Worm (Caenorhabditis elegans) whole organism, young adult: ENCODE results near the gene cpt-3.

Experiments
- B0035.1 ChIP-seq: sonication (generic microtip); optimal IDR thresholded peaks from 2 replicates; lab custom pipeline; 2016; ENCODE audit warnings: missing genetic modification characterization, mild to moderate bottlenecking, missing compliant biosample characterization, missing genotype, missing genetic modification reagents
- B0336.3 ChIP-seq: fragments of 200-800 bp; sonication (Bioruptor generic); IDR thresholded peaks from 2 replicates; pipeline ENCODE4 v1.3.6; 2022; ENCODE audit warnings: missing genetic modification characterization, missing compliant biosample characterization
- C06A6.2 ChIP-seq: fragments of 200-800 bp; sonication (Bioruptor generic); conservative IDR thresholded peaks from 2 replicates; pipeline ENCODE4 v1.3.6; 2022; ENCODE audit warnings: missing genetic modification characterization, missing compliant biosample characterization
- D2030.7 ChIP-seq: fragments of 200-800 bp; sonication (Bioruptor generic); IDR thresholded peaks from 2 replicates; pipeline ENCODE4 v1.3.6; 2022; ENCODE audit warnings: missing genetic modification reagents, missing genetic modification characterization, missing compliant biosample characterization
- F22D6.2 ChIP-seq: sonication (generic microtip); optimal IDR thresholded peaks from 2 replicates; lab custom pipeline; 2016; ENCODE audit warnings: mild to moderate bottlenecking, missing genetic modification characterization, missing compliant biosample characterization
- F33H1.4 ChIP-seq: fragments of 200-800 bp; sonication (Bioruptor generic); IDR thresholded peaks from 2 replicates; pipeline ENCODE4 v1.3.6; 2022; ENCODE audit warnings: missing genetic modification reagents, missing genetic modification characterization, missing compliant biosample characterization
- F39B2.1 ChIP-seq: fragments of 200-800 bp; sonication (Bioruptor generic); IDR thresholded peaks from 2 replicates; pipeline ENCODE4 v1.3.6; 2022; ENCODE audit warnings: missing genetic modification reagents, missing genetic modification characterization, missing compliant biosample characterization
- F55B11.4 ChIP-seq: sonication (generic microtip); optimal IDR thresholded peaks from 2 replicates; lab custom pipeline; 2016; ENCODE audit warnings: missing compliant biosample characterization, missing genetic modification characterization, borderline replicate concordance; ENCODE audit not compliant: insufficient read depth
- F57A8.1 ChIP-seq: fragments of 200-800 bp; sonication (Bioruptor generic); optimal IDR thresholded peaks from 2 replicates; lab custom pipeline; 2018; ENCODE audit warnings: mild to moderate bottlenecking, missing genetic modification characterization, moderate library complexity, missing compliant biosample characterization
- K12H6.12 ChIP-seq: fragments of 200-800 bp; sonication (Bioruptor generic); optimal IDR thresholded peaks from 2 replicates; lab custom pipeline; 2018; ENCODE audit warnings: mild to moderate bottlenecking, missing genetic modification characterization, missing compliant biosample characterization
- T07F8.4 ChIP-seq: sonication (generic microtip); optimal IDR thresholded peaks from 2 replicates; lab custom pipeline; 2016; ENCODE audit warnings: mild to moderate bottlenecking, missing genetic modification characterization, moderate library complexity, missing compliant biosample characterization
- T26A5.8 ChIP-seq: sonication (generic microtip); optimal IDR thresholded peaks from 2 replicates; lab custom pipeline; 2016; ENCODE audit warnings: missing genetic modification characterization, missing compliant biosample characterization
- Y53G8AR.9 ChIP-seq: fragments of 200-800 bp; sonication (Bioruptor generic); conservative IDR thresholded peaks from 2 replicates; pipeline ENCODE4 v1.3.6; 2022; ENCODE audit warnings: missing genetic modification reagents, missing genetic modification characterization, missing compliant biosample characterization
- Y79H2A.3 ChIP-seq: fragments of 200-800 bp; sonication (Bioruptor generic); conservative IDR thresholded peaks from 2 replicates; pipeline ENCODE4 v1.3.6; 2022; ENCODE audit warnings: missing genetic modification reagents, missing genetic modification characterization, missing compliant biosample characterization
- aptf-3 ChIP-seq: fragments of 200-800 bp; sonication (Bioruptor generic); IDR thresholded peaks from 2 replicates; pipeline ENCODE4 v1.3.6; 2022; ENCODE audit warnings: missing genetic modification characterization, missing compliant biosample characterization
- atf-7 ChIP-seq: sonication (generic microtip); optimal IDR thresholded peaks from 2 replicates; lab custom pipeline; 2017; ENCODE audit warnings: mild to moderate bottlenecking, missing genetic modification characterization, missing compliant biosample characterization
- attf-5 ChIP-seq: fragments of 200-800 bp; sonication (Bioruptor generic); optimal IDR thresholded peaks from 2 replicates; lab custom pipeline; 2018; ENCODE audit warnings: mild to moderate bottlenecking, missing genetic modification characterization, missing compliant biosample characterization
- ccch-3 ChIP-seq: fragments of 200-800 bp; sonication (Bioruptor generic); optimal IDR thresholded peaks from 2 replicates; lab custom pipeline; 2018; ENCODE audit warnings: mild to moderate bottlenecking, missing genetic modification characterization, missing compliant biosample characterization
- cebp-1 ChIP-seq, 2 experiments: fragments of 200-800 bp in 1 of 2; sonication (Bioruptor generic) in 1 of 2; sonication (generic microtip) in 1 of 2; IDR thresholded peaks in 1 of 2; optimal IDR thresholded peaks in 1 of 2; 2 replicates each; pipeline versions ENCODE4 v1.3.6 to Lab custom; 2017 to 2022; ENCODE audit warnings: missing compliant biosample characterization in 2 of 2, missing genetic modification characterization in 2 of 2, mild to moderate bottlenecking in 1 of 2, missing genetic modification reagents in 1 of 2, moderate library complexity in 1 of 2
- chd-7 ChIP-seq: sonication (generic microtip); optimal IDR thresholded peaks from 2 replicates; lab custom pipeline; 2016; ENCODE audit warnings: mild to moderate bottlenecking, missing genetic modification characterization, moderate library complexity, missing compliant biosample characterization
- dox-1 ChIP-seq: fragments of 200-800 bp; sonication (Bioruptor generic); IDR thresholded peaks from 2 replicates; pipeline ENCODE4 v1.3.6; 2022; ENCODE audit warnings: missing genetic modification reagents, missing genetic modification characterization, missing compliant biosample characterization
- egl-44 ChIP-seq: fragments of 200-800 bp; sonication (Bioruptor generic); IDR thresholded peaks from 2 replicates; pipeline ENCODE4 v1.3.6; 2022; ENCODE audit warnings: missing genetic modification reagents, missing genetic modification characterization, missing compliant biosample characterization
- ekl-4 ChIP-seq: fragments of 200-800 bp; sonication (Bioruptor generic); IDR thresholded peaks from 2 replicates; pipeline ENCODE4 v1.3.6; 2022; ENCODE audit warnings: missing genetic modification reagents, missing genetic modification characterization, missing compliant biosample characterization
- hmg-1.2 ChIP-seq: fragments of 200-800 bp; sonication (Bioruptor generic); IDR thresholded peaks from 2 replicates; pipeline ENCODE4 v1.3.6; 2022; ENCODE audit warnings: missing genetic modification reagents, missing genetic modification characterization, missing compliant biosample characterization
- let-526 ChIP-seq: fragments of 200-800 bp; sonication (Bioruptor generic); IDR thresholded peaks from 2 replicates; pipeline ENCODE4 v1.3.6; 2022; ENCODE audit warnings: missing genetic modification reagents, missing genetic modification characterization, missing compliant biosample characterization
- let-607 ChIP-seq, 2 experiments: fragments of 200-800 bp in 1 of 2; sonication (Bioruptor generic) in 1 of 2; sonication (generic microtip) in 1 of 2; optimal IDR thresholded peaks; 2 replicates each; lab custom pipeline; 2016 to 2018; ENCODE audit warnings: mild to moderate bottlenecking in 2 of 2, missing compliant biosample characterization in 2 of 2, missing genetic modification characterization in 2 of 2, moderate library complexity in 2 of 2, missing genotype in 1 of 2
- lsl-1 ChIP-seq: fragments of 200-800 bp; sonication (Bioruptor generic); optimal IDR thresholded peaks from 2 replicates; lab custom pipeline; 2018; ENCODE audit warnings: mild to moderate bottlenecking, missing genetic modification characterization, moderate library complexity, missing compliant biosample characterization
- madf-10 ChIP-seq: sonication (generic microtip); optimal IDR thresholded peaks from 2 replicates; lab custom pipeline; 2016; ENCODE audit warnings: mild to moderate bottlenecking, missing genetic modification characterization, missing compliant biosample characterization
- mcd-1 ChIP-seq: fragments of 200-800 bp; sonication (Bioruptor generic); IDR thresholded peaks from 2 replicates; pipeline ENCODE4 v1.3.6; 2022; ENCODE audit warnings: missing genetic modification reagents, missing genetic modification characterization, missing compliant biosample characterization
- mxl-1 ChIP-seq: sonication (generic microtip); optimal IDR thresholded peaks from 2 replicates; lab custom pipeline; 2016; ENCODE audit warnings: missing genetic modification characterization, missing compliant biosample characterization
- nfyb-1 ChIP-seq: fragments of 200-800 bp; sonication (Bioruptor generic); IDR thresholded peaks from 2 replicates; pipeline ENCODE4 v1.3.6; 2022; ENCODE audit warnings: missing genetic modification reagents, missing genetic modification characterization, missing compliant biosample characterization
- nhr-120 ChIP-seq: fragments of 200-800 bp; sonication (Bioruptor generic); IDR thresholded peaks from 2 replicates; pipeline ENCODE4 v1.3.6; 2022; ENCODE audit warnings: missing genetic modification characterization, missing compliant biosample characterization
- nhr-27 ChIP-seq: fragments of 200-800 bp; sonication (Bioruptor generic); optimal IDR thresholded peaks from 2 replicates; lab custom pipeline; 2018; ENCODE audit warnings: mild to moderate bottlenecking, missing genetic modification characterization, moderate library complexity, missing compliant biosample characterization
- nhr-80 ChIP-seq: sonication (generic microtip); optimal IDR thresholded peaks from 2 replicates; lab custom pipeline; 2016; ENCODE audit warnings: missing genetic modification characterization, missing compliant biosample characterization
- pbrm-1 ChIP-seq: fragments of 200-800 bp; sonication (Bioruptor generic); IDR thresholded peaks from 2 replicates; pipeline ENCODE4 v1.3.6; 2022; ENCODE audit warnings: missing genetic modification reagents, missing genetic modification characterization, missing compliant biosample characterization
- pha-4 ChIP-seq: fragments of 150-350 bp; sonication (generic microtip); optimal IDR thresholded peaks from 2 replicates; lab custom pipeline; 2014; ENCODE audit warnings: missing biosample characterization, missing genetic modification reagents, missing genetic modification characterization
- rcor-1 ChIP-seq: fragments of 200-800 bp; sonication (Bioruptor generic); IDR thresholded peaks from 2 replicates; pipeline ENCODE4 v1.3.6; 2022; ENCODE audit warnings: missing genetic modification reagents, missing genetic modification characterization, missing compliant biosample characterization
- sdz-38 ChIP-seq: sonication (generic microtip); optimal IDR thresholded peaks from 2 replicates; lab custom pipeline; 2016; ENCODE audit warnings: missing genotype, missing genetic modification characterization, missing compliant biosample characterization
- snpc-3.4 ChIP-seq: sonication (generic microtip); optimal IDR thresholded peaks from 2 replicates; lab custom pipeline; 2017; ENCODE audit warnings: missing genetic modification characterization, mild to moderate bottlenecking, missing compliant biosample characterization, antibody characterized with exemption, moderate library complexity, missing genotype, missing genetic modification reagents
- somi-1 ChIP-seq: fragments of 200-800 bp; sonication (Bioruptor generic); optimal IDR thresholded peaks from 2 replicates; lab custom pipeline; 2018; ENCODE audit warnings: mild to moderate bottlenecking, missing genetic modification characterization, missing compliant biosample characterization
- unc-62 ChIP-seq: fragments of 150-350 bp; optimal IDR thresholded peaks from 2 replicates; lab custom pipeline; 2014; ENCODE audit warnings: missing biosample characterization, missing genetic modification reagents, missing genetic modification characterization
- zfh-2 ChIP-seq: fragments of 200-800 bp; sonication (Bioruptor generic); conservative IDR thresholded peaks from 2 replicates; pipeline ENCODE4 v1.3.6; 2022; ENCODE audit warnings: missing genetic modification reagents, missing genetic modification characterization, missing compliant biosample characterization
- zim-3 ChIP-seq: sonication (generic microtip); optimal IDR thresholded peaks from 2 replicates; lab custom pipeline; 2017; ENCODE audit warnings: mild to moderate bottlenecking, missing genetic modification characterization, moderate library complexity, missing compliant biosample characterization
- ztf-18 ChIP-seq: sonication (generic microtip); optimal IDR thresholded peaks from 2 replicates; lab custom pipeline; 2016; ENCODE audit warnings: missing genotype, mild to moderate bottlenecking, missing genetic modification characterization, missing compliant biosample characterization
- ztf-26 ChIP-seq: sonication (generic microtip); optimal IDR thresholded peaks from 2 replicates; lab custom pipeline; 2017; ENCODE audit warnings: missing genetic modification characterization, missing compliant biosample characterization

The cpt-3 gene

ce11 chrIII:2099808-2100366 is 17.3 kb downstream of the cpt-3 start:
- TF ChIP-seq attf-5 (GFP tag; lab: Kevin White, UChicago) (peak; percentile 30), let-607 (tag; optimal IDR thresholded peaks at IDR 0.05; lab: Kevin White, UChicago) (peak in 1 of 2 experiments; percentile 50), nhr-80 (tag; lab: Kevin White, UChicago) (peak; percentile 85), unc-62 (GFP tag; lab: Kevin White, UChicago) (peak; percentile 71), hmg-1.2 (0 out of 2 replicates have a peak, but pooled peaks have one; percentile 15), Y53G8AR.9 (0 out of 2 replicates have a peak, but pooled peaks have one; percentile 37), ztf-18 (tag; lab: Kevin White, UChicago) (no peak), let-526 (GFP tag; lab: Robert Waterston, UW) (peak; percentile 57; the same call in 1 of the 2 replicates), ztf-26 (tag; lab: Kevin White, UChicago) (peak; percentile 28), lsl-1 (GFP tag; lab: Kevin White, UChicago) (no peak), F39B2.1 (GFP tag; lab: Robert Waterston, UW) (no peak), dox-1 (peak; percentile 52; the same call in 1 of the 2 replicates), ekl-4 (GFP tag; lab: Robert Waterston, UW) (peak; percentile 37; the same call in 1 of the 2 replicates), mxl-1 (tag; lab: Kevin White, UChicago) (no peak), zim-3 (no peak), atf-7 (tag; lab: Kevin White, UChicago) (peak; percentile 42), pha-4 (peak; percentile 16), cebp-1 (GFP tag; IDR thresholded peaks at IDR 0.05; lab: Robert Waterston, UW) (no peak), cebp-1 (tag; optimal IDR thresholded peaks at IDR 0.05; lab: Kevin White, UChicago) (peak; percentile 21), B0336.3 (GFP tag; lab: Robert Waterston, UW) (0 out of 2 replicates have a peak, but pooled peaks have one; percentile 17)

ce11 chrIII:2100842-2101241 is 18.2 kb downstream of the cpt-3 start:
- TF ChIP-seq D2030.7, result no peak
- TF ChIP-seq nhr-80 (tag; lab: Kevin White, UChicago), result peak; percentile 7
- no peak for TF ChIP-seq T26A5.8
- TF ChIP-seq Y79H2A.3 (GFP tag; lab: Robert Waterston, UW), result no peak
- TF ChIP-seq F55B11.4, result no peak
- TF ChIP-seq nfyb-1 (GFP tag; lab: Robert Waterston, UW), result peak; percentile 86
- no peak for TF ChIP-seq egl-44 (GFP tag; lab: Robert Waterston, UW)
- TF ChIP-seq snpc-3.4 (tag; lab: Kevin White, UChicago), result no peak
- no peak for TF ChIP-seq C06A6.2 (GFP tag; lab: Robert Waterston, UW)
- no peak for TF ChIP-seq F22D6.2 (tag; lab: Kevin White, UChicago)
- TF ChIP-seq mcd-1, result peak; percentile 75
- TF ChIP-seq T07F8.4 (tag; lab: Kevin White, UChicago), result no peak
- no peak for TF ChIP-seq unc-62 (GFP tag; lab: Kevin White, UChicago)
- TF ChIP-seq aptf-3 (GFP tag; lab: Robert Waterston, UW), result no peak
- no peak for TF ChIP-seq sdz-38 (tag; lab: Kevin White, UChicago)
- no peak for TF ChIP-seq somi-1
- peak; percentile 75 for TF ChIP-seq chd-7
- no peak for TF ChIP-seq F57A8.1 (GFP tag; lab: Kevin White, UChicago)
- peak; percentile 55 for TF ChIP-seq rcor-1 (GFP tag; lab: Robert Waterston, UW)
- TF ChIP-seq madf-10, result peak; percentile 5
- no peak for TF ChIP-seq B0336.3 (GFP tag; lab: Robert Waterston, UW)
- peak; percentile 96 for TF ChIP-seq zfh-2 (GFP tag; lab: Robert Waterston, UW)
- TF ChIP-seq F33H1.4, result no peak; the same call in 1 of the 2 replicates
- peak; percentile 56; the same call in 1 of the 2 replicates for TF ChIP-seq pbrm-1 (GFP tag; lab: Robert Waterston, UW)
- TF ChIP-seq nhr-27 (tag; lab: Kevin White, UChicago), result no peak
- no peak for TF ChIP-seq ccch-3 (GFP tag; lab: Kevin White, UChicago)
- TF ChIP-seq nhr-120 (GFP tag; lab: Robert Waterston, UW), result no peak
- no peak for TF ChIP-seq let-526 (GFP tag; lab: Robert Waterston, UW)
- TF ChIP-seq B0035.1 (tag; lab: Kevin White, UChicago), result no peak
- peak; percentile 47; the same call in 1 of the 2 replicates for TF ChIP-seq dox-1
- no peak for TF ChIP-seq ztf-18 (tag; lab: Kevin White, UChicago)
- peak; percentile 16 for TF ChIP-seq atf-7 (tag; lab: Kevin White, UChicago)
- TF ChIP-seq K12H6.12 (tag; lab: Kevin White, UChicago), result peak; percentile 31
